Fruit fly (Drosophila melanogaster) whole organism, pupa: ENCODE results near the gene CG6179.

Source experiments
- CG13204 ChIP-seq: fragments of 200-800 bp; sonication (Bioruptor generic); optimal IDR thresholded peaks from 2 replicates; lab custom pipeline; 2018; ENCODE audit warnings: missing biosample characterization, mild to moderate bottlenecking, missing genetic modification characterization, moderate library complexity
- CG14655 ChIP-seq: fragments of 200-800 bp; sonication (Bioruptor generic); optimal IDR thresholded peaks from 3 replicates; lab custom pipeline; 2017; ENCODE audit warnings: mild to moderate bottlenecking, missing biosample characterization, missing genetic modification reagents, missing genetic modification characterization
- CG15710 ChIP-seq: fragments of 200-800 bp; sonication (Bioruptor generic); optimal IDR thresholded peaks from 2 replicates; lab custom pipeline; 2018; ENCODE audit warnings: missing biosample characterization, mild to moderate bottlenecking, missing genetic modification characterization, moderate library complexity
- CG17806 ChIP-seq: fragments of 200-800 bp; sonication (Bioruptor generic); optimal IDR thresholded peaks from 2 replicates; lab custom pipeline; 2018; ENCODE audit warnings: missing biosample characterization, mild to moderate bottlenecking, missing genetic modification characterization, moderate library complexity
- CG32121 ChIP-seq: fragments of 200-800 bp; sonication (Bioruptor generic); IDR thresholded peaks from 2 replicates; pipeline ENCODE4 v1.3.6; 2022; ENCODE audit warnings: missing biosample characterization, missing genetic modification characterization
- CG34367 ChIP-seq: fragments of 200-800 bp; sonication (Bioruptor generic); optimal IDR thresholded peaks from 2 replicates; lab custom pipeline; 2018; ENCODE audit warnings: missing biosample characterization, mild to moderate bottlenecking, missing genetic modification characterization
- CG8159 ChIP-seq: fragments of 200-800 bp; sonication (Bioruptor generic); optimal IDR thresholded peaks from 3 replicates; lab custom pipeline; 2018; ENCODE audit warnings: missing biosample characterization, mild to moderate bottlenecking, missing genetic modification characterization, moderate library complexity
- EcR ChIP-seq: fragments of 200-800 bp; sonication (Bioruptor generic); optimal IDR thresholded peaks from 3 replicates; lab custom pipeline; 2019; ENCODE audit warnings: missing biosample characterization, missing genetic modification characterization, mild to moderate bottlenecking, moderate library complexity, missing genetic modification reagents
- fd96Ca ChIP-seq: fragments of 200-800 bp; sonication (Bioruptor generic); IDR thresholded peaks from 3 replicates; pipeline ENCODE4 v1.3.6; 2022; ENCODE audit warnings: missing biosample characterization, missing genetic modification characterization
- gl ChIP-seq: fragments of 200-800 bp; sonication (Bioruptor generic); optimal IDR thresholded peaks from 2 replicates; lab custom pipeline; 2018; ENCODE audit warnings: missing biosample characterization, mild to moderate bottlenecking, missing genetic modification characterization
- rn ChIP-seq: fragments of 200-800 bp; sonication (Bioruptor generic); IDR thresholded peaks from 2 replicates; pipeline ENCODE4 v1.3.6; 2022; ENCODE audit warnings: missing biosample characterization, missing genetic modification characterization

dm6 chrX:18357756-18358182, 22.1 kb upstream of the CG6179 start:
- TF ChIP-seq CG8159 (tag; lab: Kevin White, UChicago) = no peak
- no peak for TF ChIP-seq EcR
- TF ChIP-seq rn (GFP tag; lab: Robert Waterston, UW) = no peak
- no peak for TF ChIP-seq CG32121 (GFP tag; lab: Robert Waterston, UW)
- no peak for TF ChIP-seq CG15710
- no peak for TF ChIP-seq CG17806 (tag; lab: Kevin White, UChicago)
- peak; percentile 73 for TF ChIP-seq CG13204
- TF ChIP-seq fd96Ca (GFP tag; lab: Robert Waterston, UW) = 0 out of 3 replicates have a peak, but pooled peaks have one; percentile 18
- no peak for TF ChIP-seq gl
- TF ChIP-seq CG34367 (tag; lab: Kevin White, UChicago) = no peak
- peak; percentile 27 for TF ChIP-seq CG14655
